Worm (Caenorhabditis elegans) whole organism, midembryonic: Measurements from ENCODE around the gene trxr-1.

ENCODE experiments used
- T22C8.4 ChIP-seq: fragments of 200-800 bp; sonication (Bioruptor generic); IDR thresholded peaks from 2 replicates; pipeline ENCODE4 v1.3.6; 2022; ENCODE audit warnings: missing genetic modification characterization, missing compliant biosample characterization
- klf-2 ChIP-seq: fragments of 200-800 bp; sonication (Bioruptor generic); conservative IDR thresholded peaks from 2 replicates; pipeline ENCODE4 v1.3.6; 2022; ENCODE audit warnings: missing genetic modification reagents, missing genetic modification characterization, missing compliant biosample characterization
- med-1 ChIP-seq: sonication (generic microtip); optimal IDR thresholded peaks from 2 replicates; lab custom pipeline; 2017; ENCODE audit warnings: missing genetic modification characterization, mild to moderate bottlenecking, missing compliant biosample characterization, antibody characterized with exemption, missing genetic modification reagents; ENCODE audit not compliant: insufficient read depth
- ref-1 ChIP-seq: fragments of 200-800 bp; sonication (Bioruptor generic); conservative IDR thresholded peaks from 2 replicates; pipeline ENCODE4 v1.3.6; 2022; ENCODE audit warnings: missing genetic modification reagents, missing genetic modification characterization, missing compliant biosample characterization
- ztf-29 ChIP-seq: fragments of 200-800 bp; sonication (Bioruptor generic); IDR thresholded peaks from 2 replicates; pipeline ENCODE4 v1.3.6; 2022; ENCODE audit warnings: missing genetic modification reagents, missing genetic modification characterization, missing compliant biosample characterization

DNA sequence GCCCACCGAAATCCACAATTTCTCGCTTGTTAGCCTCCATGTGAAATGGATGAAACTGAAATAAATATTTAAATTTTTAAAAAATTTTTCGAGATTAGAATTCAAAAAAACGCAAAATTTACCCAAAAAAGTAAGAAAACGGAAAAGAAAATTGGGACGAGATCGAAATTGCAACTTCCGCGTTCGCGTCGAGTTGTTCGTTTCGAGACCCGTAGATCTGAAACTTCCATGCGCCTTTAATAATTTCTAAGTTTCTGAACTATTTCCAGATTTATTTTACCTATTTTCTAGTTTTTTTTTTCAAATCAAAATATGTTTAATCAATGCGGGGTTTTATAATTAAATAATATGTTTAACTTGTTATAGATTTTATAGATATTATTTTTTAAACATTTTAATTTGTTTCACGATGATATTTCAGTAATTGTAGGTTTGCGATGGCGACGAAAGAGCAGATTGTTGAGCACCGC is 34.6 kb upstream of the trxr-1 start, which contains the start of the genes pgl-1 and him-3:
- no peak for TF ChIP-seq T22C8.4 (GFP tag; lab: Robert Waterston, UW)
- TF ChIP-seq ztf-29 (GFP tag; lab: Robert Waterston, UW), result no peak
- no peak for TF ChIP-seq ref-1 (GFP tag; lab: Robert Waterston, UW)
- no peak for TF ChIP-seq med-1 (GFP tag; lab: Kevin White, UChicago)
- TF ChIP-seq klf-2 (GFP tag; lab: Robert Waterston, UW), result no peak
